Worm (Caenorhabditis elegans) whole organism, L4 larva: ENCODE results near the gene Y7A5A.20.

ENCODE experiments used
- F10B5.3 ChIP-seq: sonication (generic microtip); optimal IDR thresholded peaks from 2 replicates; lab custom pipeline; 2016; ENCODE audit warnings: mild to moderate bottlenecking, missing genetic modification characterization, missing compliant biosample characterization
- ceh-82 ChIP-seq: sonication (generic microtip); optimal IDR thresholded peaks from 2 replicates; lab custom pipeline; 2017; ENCODE audit warnings: missing biosample characterization, missing genetic modification characterization
- cey-2 ChIP-seq: sonication (generic microtip); optimal IDR thresholded peaks from 3 replicates; lab custom pipeline; 2017; ENCODE audit warnings: missing genetic modification characterization, mild to moderate bottlenecking, missing compliant biosample characterization, antibody characterized with exemption, borderline replicate concordance; ENCODE audit not compliant: insufficient read depth
- dve-1 ChIP-seq: sonication (generic microtip); optimal IDR thresholded peaks from 2 replicates; lab custom pipeline; 2017; ENCODE audit warnings: antibody characterized with exemption, mild to moderate bottlenecking, missing genetic modification characterization, missing compliant biosample characterization; ENCODE audit not compliant: insufficient read depth
- hmg-1.1 ChIP-seq: fragments of 200-800 bp; sonication (Bioruptor generic); IDR thresholded peaks from 2 replicates; pipeline ENCODE4 v1.3.6; 2022; ENCODE audit warnings: missing genetic modification reagents, missing genetic modification characterization, missing compliant biosample characterization
- lin-13 ChIP-seq: fragments of 150-350 bp; optimal IDR thresholded peaks from 2 replicates; lab custom pipeline; 2014; ENCODE audit warnings: missing biosample characterization, missing genetic modification reagents, missing genetic modification characterization
- lin-39 ChIP-seq: fragments of 150-350 bp; optimal IDR thresholded peaks from 2 replicates; lab custom pipeline; 2014; ENCODE audit warnings: missing biosample characterization, missing genetic modification reagents, missing genetic modification characterization
- lir-3 ChIP-seq: sonication (generic microtip); optimal IDR thresholded peaks from 2 replicates; lab custom pipeline; 2016; ENCODE audit warnings: mild to moderate bottlenecking, missing genetic modification characterization, missing compliant biosample characterization
- mep-1 ChIP-seq: fragments of 150-350 bp; sonication (generic microtip); optimal IDR thresholded peaks from 3 replicates; lab custom pipeline; 2014; ENCODE audit warnings: missing biosample characterization, missing genetic modification characterization
- mxl-2 ChIP-seq: fragments of 200-800 bp; sonication (Bioruptor generic); conservative IDR thresholded peaks from 2 replicates; pipeline ENCODE4 v1.3.6; 2022; ENCODE audit warnings: missing genetic modification reagents, missing genetic modification characterization, missing compliant biosample characterization
- nhr-28 ChIP-seq: fragments of 150-350 bp; optimal IDR thresholded peaks from 2 replicates; lab custom pipeline; 2014; ENCODE audit warnings: missing biosample characterization, missing genetic modification characterization
- nhr-41 ChIP-seq: fragments of 200-800 bp; sonication (Bioruptor generic); IDR thresholded peaks from 2 replicates; pipeline ENCODE4 v1.3.6; 2022; ENCODE audit warnings: missing genetic modification reagents, missing genetic modification characterization, missing compliant biosample characterization
- ztf-11 ChIP-seq: fragments of 150-350 bp; optimal IDR thresholded peaks from 2 replicates; lab custom pipeline; 2014; ENCODE audit warnings: missing biosample characterization, missing genetic modification characterization

DNA sequence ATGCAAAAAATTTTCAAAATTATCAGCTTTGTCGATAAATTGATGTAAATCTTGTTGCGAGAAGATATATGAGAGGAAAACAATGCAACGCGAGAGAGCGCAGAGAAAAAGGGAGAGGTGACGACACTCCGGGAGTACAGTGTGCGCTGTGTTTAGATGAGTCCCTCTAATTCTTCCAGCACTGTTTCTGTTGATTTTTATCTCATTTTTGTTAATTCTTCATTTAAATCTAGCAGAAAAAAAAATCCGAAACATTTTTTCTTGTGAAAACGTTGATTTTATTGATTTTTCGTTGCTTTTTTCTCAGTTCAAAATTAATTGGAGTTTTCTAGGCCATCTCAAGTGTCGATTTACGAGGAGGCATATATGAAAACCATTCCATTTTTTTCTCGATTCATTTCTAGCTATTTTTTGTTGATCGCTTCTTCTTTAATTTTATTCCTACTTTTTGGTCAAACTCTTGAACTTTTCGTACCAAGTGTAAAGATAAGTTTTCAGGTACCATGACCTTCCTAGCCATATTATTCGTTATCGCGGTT, 21.3 kb downstream of the Y7A5A.20 start, which contains the start of gene acl-1:
- no peak for TF ChIP-seq ztf-11 (tag; lab: Kevin White, UChicago)
- TF ChIP-seq dve-1 (tag; lab: Kevin White, UChicago): peak; percentile 25
- peak; percentile 14 for TF ChIP-seq lin-13 (GFP tag; lab: Kevin White, UChicago)
- TF ChIP-seq F10B5.3 (tag; lab: Kevin White, UChicago): no peak
- TF ChIP-seq cey-2 (tag; lab: Kevin White, UChicago): no peak
- TF ChIP-seq mxl-2: no peak
- peak; percentile 75 for TF ChIP-seq hmg-1.1 (GFP tag; lab: Robert Waterston, UW)
- TF ChIP-seq mep-1: peak; percentile 69
- TF ChIP-seq lir-3 (tag; lab: Kevin White, UChicago): no peak
- TF ChIP-seq nhr-28 (tag; lab: Kevin White, UChicago): peak; percentile 18
- no peak for TF ChIP-seq nhr-41
- no peak for TF ChIP-seq lin-39
- no peak for TF ChIP-seq ceh-82 (tag; lab: Kevin White, UChicago)
